Fruit fly (Drosophila melanogaster): ENCODE measurements around the gene ome.
A peak's percentile ranks its signal among the peaks of the same experiment; 100 is the strongest.

Gene ome

dm6 chr3L:14756724-14757463 lies 84.3 kb downstream of the ome start (continued):
- TF ChIP-seq Awh (GFP tag; IDR thresholded peaks at IDR 0.05), result peak; percentile 85
- TF ChIP-seq aop (GFP tag; IDR thresholded peaks at IDR 0.05), result peak; percentile 66; the same call in 1 of the 2 replicates
- TF ChIP-seq HLHmδ (GFP tag; optimal IDR thresholded peaks at IDR 0.05), result peak; percentile 52
- TF ChIP-seq gro (GFP tag; optimal IDR thresholded peaks at IDR 0.05), result peak; percentile 91
- TF ChIP-seq vfl (GFP tag; optimal IDR thresholded peaks at IDR 0.05), result peak; percentile 86
- TF ChIP-seq crol (GFP tag; IDR thresholded peaks at IDR 0.05), result peak; percentile 70
- peak; percentile 45 for TF ChIP-seq CG14710 (tag; optimal IDR thresholded peaks at IDR 0.05)
- peak; percentile 96 for TF ChIP-seq mam (GFP tag; optimal IDR thresholded peaks at IDR 0.05)
- TF ChIP-seq Camta (GFP tag; optimal IDR thresholded peaks at IDR 0.05), result peak; percentile 90
- TF ChIP-seq Atf6 (GFP tag; IDR thresholded peaks at IDR 0.05), result peak; percentile 95
- TF ChIP-seq rib (GFP tag; IDR thresholded peaks at IDR 0.05), result peak; percentile 96
- TF ChIP-seq H2.0 (GFP tag; IDR thresholded peaks at IDR 0.05), result peak; percentile 88
- TF ChIP-seq fd102C (GFP tag; optimal IDR thresholded peaks at IDR 0.05), result no peak
- peak; percentile 46 for TF ChIP-seq CG15011 (GFP tag; optimal IDR thresholded peaks at IDR 0.05)
- TF ChIP-seq Atf-2 (GFP tag; optimal IDR thresholded peaks at IDR 0.05), result peak; percentile 81
- TF ChIP-seq Bdp1 (GFP tag; optimal IDR thresholded peaks at IDR 0.05), result peak; percentile 80
- peak; percentile 89 for TF ChIP-seq HHEX (GFP tag; optimal IDR thresholded peaks at IDR 0.05)
- peak; percentile 92 for TF ChIP-seq zfh1 (GFP tag; IDR thresholded peaks at IDR 0.05)
- TF ChIP-seq CG30403 (GFP tag; optimal IDR thresholded peaks at IDR 0.05), result peak; percentile 91
- TF ChIP-seq CG10274 (GFP tag; optimal IDR thresholded peaks at IDR 0.05), result peak; percentile 80
- peak; percentile 90 for TF ChIP-seq CG2678 (tag; optimal IDR thresholded peaks at IDR 0.05)
- TF ChIP-seq Blimp-1 (GFP tag; optimal IDR thresholded peaks at IDR 0.05), result peak; percentile 80
- peak; percentile 74 for TF ChIP-seq CG14965 (GFP tag; optimal IDR thresholded peaks at IDR 0.05; ENCODE audit: borderline replicate concordance)
- TF ChIP-seq ab (GFP tag; optimal IDR thresholded peaks at IDR 0.05), result peak; percentile 78
- TF ChIP-seq Dfd (GFP tag; optimal IDR thresholded peaks at IDR 0.05), result no peak
- TF ChIP-seq CG5245 (GFP tag; optimal IDR thresholded peaks at IDR 0.05), result peak; percentile 77
- peak; percentile 83 for TF ChIP-seq Atf3 (GFP tag; optimal IDR thresholded peaks at IDR 0.05)
- peak; percentile 90 for TF ChIP-seq NfI (GFP tag; optimal IDR thresholded peaks at IDR 0.05)
- peak; percentile 73 for TF ChIP-seq CG4328 (GFP tag; optimal IDR thresholded peaks at IDR 0.05)
- peak; percentile 55 for TF ChIP-seq CG8290 (GFP tag; optimal IDR thresholded peaks at IDR 0.05)
- peak in 1 of 2 experiments; percentile 98 for TF ChIP-seq CG8290 (tag; optimal IDR thresholded peaks at IDR 0.05)
- peak; percentile 6 for TF ChIP-seq cg (GFP tag; optimal IDR thresholded peaks at IDR 0.05)
- peak; percentile 76 for TF ChIP-seq jigr1 (GFP tag; IDR thresholded peaks at IDR 0.05)
- peak; percentile 85 for TF ChIP-seq CG11560 (tag; IDR thresholded peaks at IDR 0.05)
- TF ChIP-seq ac (GFP tag; optimal IDR thresholded peaks at IDR 0.05), result peak; percentile 30
- TF ChIP-seq Jarid2 (GFP tag; optimal IDR thresholded peaks at IDR 0.05), result peak; percentile 81
- peak; percentile 76 for TF ChIP-seq ssp (GFP tag; IDR thresholded peaks at IDR 0.05)
- TF ChIP-seq gce (GFP tag; IDR thresholded peaks at IDR 0.05), result peak; percentile 85; the same call in 2 of the 3 replicates
- no peak for TF ChIP-seq CG42726 (GFP tag; IDR thresholded peaks at IDR 0.05; ENCODE audit: partially characterized antibody)
- TF ChIP-seq CG10654 (GFP tag; optimal IDR thresholded peaks at IDR 0.05), result peak; percentile 77
- TF ChIP-seq nom (GFP tag; optimal IDR thresholded peaks at IDR 0.05), result peak; percentile 55
- no peak for TF ChIP-seq ash1 (GFP tag; optimal IDR thresholded peaks at IDR 0.05)
- peak; percentile 96 for TF ChIP-seq CG32532 (GFP tag; IDR thresholded peaks at IDR 0.05)
- peak; percentile 95 for TF ChIP-seq lilli (GFP tag; optimal IDR thresholded peaks at IDR 0.05)
- peak; percentile 86 for TF ChIP-seq sens-2 (GFP tag; IDR thresholded peaks at IDR 0.05)
- peak; percentile 89 for TF ChIP-seq Ada2b (GFP tag; IDR thresholded peaks at IDR 0.05)
- TF ChIP-seq CG4282 (GFP tag; optimal IDR thresholded peaks at IDR 0.05), result peak; percentile 88
- TF ChIP-seq CG17612 (GFP tag; IDR thresholded peaks at IDR 0.05), result peak; percentile 82
- TF ChIP-seq Gsc (GFP tag; IDR thresholded peaks at IDR 0.05), result no peak; the same call in 1 of the 2 replicates
- TF ChIP-seq Fer2 (tag; optimal IDR thresholded peaks at IDR 0.05), result peak; percentile 73

Measured in whole organism, embryonic.